Worm (Caenorhabditis elegans) whole organism, midembryonic: ENCODE results near the gene srd-58.

Experiments used
- cog-1 ChIP-seq: sonication (generic microtip); optimal IDR thresholded peaks from 2 replicates; lab custom pipeline; 2016; ENCODE audit warnings: missing genetic modification characterization, missing compliant biosample characterization
- flt-1 ChIP-seq: fragments of 200-800 bp; sonication (Bioruptor generic); IDR thresholded peaks from 2 replicates; pipeline ENCODE4 v1.3.6; 2022; ENCODE audit warnings: missing genetic modification characterization, missing compliant biosample characterization
- ref-1 ChIP-seq: fragments of 200-800 bp; sonication (Bioruptor generic); conservative IDR thresholded peaks from 2 replicates; pipeline ENCODE4 v1.3.6; 2022; ENCODE audit warnings: missing genetic modification reagents, missing genetic modification characterization, missing compliant biosample characterization
- tab-1 ChIP-seq: fragments of 200-800 bp; sonication (Bioruptor generic); IDR thresholded peaks from 2 replicates; pipeline ENCODE4 v1.3.6; 2022; ENCODE audit warnings: missing genetic modification characterization, missing compliant biosample characterization
- ztf-23 ChIP-seq: fragments of 200-800 bp; sonication (Bioruptor generic); IDR thresholded peaks from 2 replicates; pipeline ENCODE4 v1.3.6; 2022; ENCODE audit warnings: missing genetic modification reagents, missing genetic modification characterization, missing compliant biosample characterization

DNA sequence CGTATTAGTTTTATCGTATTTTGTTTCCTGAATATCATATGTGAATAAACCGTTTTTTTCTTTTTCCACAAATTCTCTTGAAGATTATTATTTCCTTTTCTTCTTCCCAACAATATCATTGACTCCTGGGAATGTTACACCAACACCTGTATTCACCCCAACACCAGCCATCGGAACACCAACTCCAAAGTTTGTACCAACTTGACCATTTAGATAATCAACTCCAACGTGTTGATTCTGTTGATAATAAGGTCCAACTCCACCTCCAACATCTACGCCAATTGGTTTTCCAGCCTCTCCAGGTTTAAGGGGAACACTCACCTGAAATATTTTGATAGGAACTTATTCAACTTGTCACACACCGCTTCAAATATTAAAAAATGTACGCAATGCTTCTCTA, 7.4 kb downstream of the srd-58 start:
- TF ChIP-seq flt-1 (no peak), ztf-23 (GFP tag; lab: Robert Waterston, UW) (no peak), cog-1 (tag; lab: Kevin White, UChicago) (no peak), ref-1 (GFP tag; lab: Robert Waterston, UW) (no peak), tab-1 (GFP tag; lab: Robert Waterston, UW) (no peak)
